Fruit fly (Drosophila melanogaster) whole organism, embryonic: ENCODE data around the gene CG46427.
A peak's percentile ranks its signal among the peaks of the same experiment; 100 is the strongest.

Experiments
- Atf-2 ChIP-seq: fragments of 200-800 bp; sonication (Bioruptor generic); optimal IDR thresholded peaks from 2 replicates; lab custom pipeline; 2016; ENCODE audit warnings: missing biosample characterization, missing genetic modification characterization
- Atf6 ChIP-seq: fragments of 200-800 bp; sonication (Bioruptor generic); IDR thresholded peaks from 2 replicates; pipeline ENCODE4 v1.3.6; 2022; ENCODE audit warnings: missing biosample characterization, missing genetic modification characterization
- Awh ChIP-seq: fragments of 200-800 bp; sonication (Bioruptor generic); IDR thresholded peaks from 2 replicates; pipeline ENCODE4, ENCODE4 v1.3.6; 2022; ENCODE audit warnings: missing biosample characterization, missing genetic modification characterization
- B-H1 ChIP-seq: fragments of 200-800 bp; sonication (Bioruptor generic); IDR thresholded peaks from 3 replicates; pipeline ENCODE4 v1.3.6; 2022; ENCODE audit warnings: missing biosample characterization, missing genetic modification characterization
- CG10267 ChIP-seq: fragments of 200-800 bp; sonication (Bioruptor generic); optimal IDR thresholded peaks from 2 replicates; lab custom pipeline; 2018; ENCODE audit warnings: missing biosample characterization, mild to moderate bottlenecking, missing genetic modification characterization, moderate library complexity
- CG10543 ChIP-seq: fragments of 200-800 bp; sonication (Bioruptor generic); optimal IDR thresholded peaks from 3 replicates; lab custom pipeline; 2017; ENCODE audit warnings: missing biosample characterization, mild to moderate bottlenecking, missing genetic modification characterization, moderate library complexity
- CG13775 ChIP-seq: fragments of 200-800 bp; sonication (Bioruptor generic); optimal IDR thresholded peaks from 3 replicates; lab custom pipeline; 2017; ENCODE audit warnings: missing biosample characterization, mild to moderate bottlenecking, missing genetic modification characterization
- CG14441 ChIP-seq: fragments of 200-800 bp; sonication (Bioruptor generic); IDR thresholded peaks from 2 replicates; pipeline ENCODE4 v1.3.6; 2022; ENCODE audit warnings: missing biosample characterization, missing genetic modification characterization
- CG15601 ChIP-seq: fragments of 200-800 bp; sonication (Bioruptor generic); optimal IDR thresholded peaks from 3 replicates; lab custom pipeline; 2019; ENCODE audit warnings: missing biosample characterization, mild to moderate bottlenecking, missing genetic modification characterization, moderate library complexity
- CG31224 ChIP-seq: fragments of 200-800 bp; sonication (Bioruptor generic); IDR thresholded peaks from 2 replicates; pipeline ENCODE4 v1.3.6; 2022; ENCODE audit warnings: missing biosample characterization, missing genetic modification characterization
- CG32532 ChIP-seq: fragments of 200-800 bp; sonication (Bioruptor generic); IDR thresholded peaks from 2 replicates; pipeline ENCODE4 v1.3.6; 2022; ENCODE audit warnings: missing biosample characterization, missing genetic modification characterization
- CG34376 ChIP-seq: fragments of 200-800 bp; sonication (Bioruptor generic); optimal IDR thresholded peaks from 2 replicates; lab custom pipeline; 2018; ENCODE audit warnings: missing biosample characterization, mild to moderate bottlenecking, missing genetic modification characterization
- CG3838 ChIP-seq: fragments of 200-800 bp; sonication (Bioruptor generic); optimal IDR thresholded peaks from 3 replicates; lab custom pipeline; 2016; ENCODE audit warnings: missing biosample characterization, missing genetic modification characterization
- CG43689 ChIP-seq: fragments of 200-800 bp; sonication (Bioruptor generic); IDR thresholded peaks from 2 replicates; pipeline ENCODE4 v1.3.6; 2022; ENCODE audit warnings: missing biosample characterization, missing genetic modification characterization
- CG4404 ChIP-seq: fragments of 200-800 bp; sonication (Bioruptor generic); IDR thresholded peaks from 2 replicates; pipeline ENCODE4 v1.3.6; 2022; ENCODE audit warnings: missing biosample characterization, missing genetic modification characterization
- CG6272 ChIP-seq: fragments of 200-800 bp; sonication (Bioruptor generic); IDR thresholded peaks from 2 replicates; pipeline ENCODE4 v1.3.6; 2022; ENCODE audit warnings: missing biosample characterization, missing genetic modification characterization
- CG8388 ChIP-seq: fragments of 200-800 bp; sonication (Bioruptor generic); optimal IDR thresholded peaks from 2 replicates; lab custom pipeline; 2019; ENCODE audit warnings: missing biosample characterization, mild to moderate bottlenecking, missing genetic modification characterization, moderate library complexity
- CG8478 ChIP-seq: fragments of >200 bp; optimal IDR thresholded peaks from 2 replicates; lab custom pipeline; 2018
- CkIIα-i1 ChIP-seq: fragments of 200-800 bp; sonication (Bioruptor generic); IDR thresholded peaks from 2 replicates; pipeline ENCODE4 v1.3.6; 2022; ENCODE audit warnings: missing biosample characterization, missing genetic modification characterization
- CrebB ChIP-seq: fragments of 200-800 bp; sonication (Bioruptor generic); optimal IDR thresholded peaks from 3 replicates; lab custom pipeline; 2018; ENCODE audit warnings: missing biosample characterization, mild to moderate bottlenecking, missing genetic modification characterization
- Dad ChIP-seq: fragments of 200-800 bp; sonication (Bioruptor generic); optimal IDR thresholded peaks from 3 replicates; lab custom pipeline; 2016; ENCODE audit warnings: missing biosample characterization, missing genetic modification characterization
- E2f2 ChIP-seq: fragments of 200-800 bp; sonication (Bioruptor generic); IDR thresholded peaks from 2 replicates; pipeline ENCODE4 v1.3.6; 2022; ENCODE audit warnings: missing biosample characterization, missing genetic modification characterization
- H2.0 ChIP-seq: fragments of 200-800 bp; sonication (Bioruptor generic); IDR thresholded peaks from 2 replicates; pipeline ENCODE4 v1.3.6; 2022; ENCODE audit warnings: missing biosample characterization, missing genetic modification characterization
- HHEX ChIP-seq: fragments of 200-800 bp; sonication (Bioruptor generic); optimal IDR thresholded peaks from 3 replicates; lab custom pipeline; 2017; ENCODE audit warnings: missing biosample characterization, mild to moderate bottlenecking, missing genetic modification characterization, missing genetic modification reagents
- Hand ChIP-seq: fragments of 200-800 bp; sonication (Bioruptor generic); optimal IDR thresholded peaks from 2 replicates; lab custom pipeline; 2017; ENCODE audit warnings: mild to moderate bottlenecking, missing biosample characterization, missing genetic modification reagents, missing genetic modification characterization
- HmgZ ChIP-seq: fragments of 200-800 bp; sonication (Bioruptor generic); optimal IDR thresholded peaks from 2 replicates; lab custom pipeline; 2018; ENCODE audit warnings: missing biosample characterization, mild to moderate bottlenecking, missing genetic modification characterization
- Jarid2 ChIP-seq: fragments of 200-800 bp; sonication (Bioruptor generic); optimal IDR thresholded peaks from 3 replicates; lab custom pipeline; 2017; ENCODE audit warnings: mild to moderate bottlenecking, missing biosample characterization, missing genetic modification reagents, missing genetic modification characterization
- Lpt ChIP-seq: fragments of >200 bp; optimal IDR thresholded peaks from 2 replicates; lab custom pipeline; 2018; ENCODE audit warnings: missing biosample characterization, missing genetic modification characterization
- Max ChIP-seq: fragments of 200-800 bp; sonication (Bioruptor generic); optimal IDR thresholded peaks from 2 replicates; lab custom pipeline; 2016; ENCODE audit warnings: missing biosample characterization, mild to moderate bottlenecking, missing genetic modification characterization
- Meics ChIP-seq: fragments of 200-800 bp; sonication (Bioruptor generic); optimal IDR thresholded peaks from 2 replicates; lab custom pipeline; 2017; ENCODE audit warnings: missing biosample characterization, mild to moderate bottlenecking, missing genetic modification characterization
- Xbp1 ChIP-seq: fragments of 200-800 bp; sonication (Bioruptor generic); optimal IDR thresholded peaks from 3 replicates; lab custom pipeline; 2016; ENCODE audit warnings: missing biosample characterization, mild to moderate bottlenecking, missing genetic modification characterization
- abd-A ChIP-seq: fragments of 200-800 bp; sonication (Bioruptor generic); optimal IDR thresholded peaks from 3 replicates; lab custom pipeline; 2019; ENCODE audit warnings: missing biosample characterization, mild to moderate bottlenecking, missing genetic modification characterization, moderate library complexity
- ara ChIP-seq: fragments of 200-800 bp; sonication (Bioruptor generic); IDR thresholded peaks from 2 replicates; pipeline ENCODE4 v1.3.6; 2022; ENCODE audit warnings: missing biosample characterization, missing genetic modification characterization
- ash1 ChIP-seq: fragments of 200-800 bp; sonication (Bioruptor generic); optimal IDR thresholded peaks from 2 replicates; lab custom pipeline; 2018; ENCODE audit warnings: missing biosample characterization, mild to moderate bottlenecking, missing genetic modification characterization
- bsh ChIP-seq, 2 experiments: fragments of 200-800 bp; sonication (Bioruptor generic); optimal IDR thresholded peaks; 2 replicates each; lab custom pipeline; 2017 to 2018; ENCODE audit warnings: mild to moderate bottlenecking in 2 of 2, missing biosample characterization in 2 of 2, missing genetic modification characterization in 2 of 2, moderate library complexity in 1 of 2
- btn ChIP-seq: fragments of 200-800 bp; sonication (Bioruptor generic); optimal IDR thresholded peaks from 2 replicates; lab custom pipeline; 2016; ENCODE audit warnings: missing biosample characterization, missing genetic modification characterization
- crc ChIP-seq: fragments of 200-800 bp; sonication (Bioruptor generic); optimal IDR thresholded peaks from 2 replicates; lab custom pipeline; 2016; ENCODE audit warnings: missing biosample characterization, missing genetic modification characterization
- danr ChIP-seq: fragments of 200-800 bp; sonication (Bioruptor generic); IDR thresholded peaks from 2 replicates; pipeline ENCODE4 v1.3.6; 2022; ENCODE audit warnings: missing biosample characterization, missing genetic modification characterization
- dmrt11E ChIP-seq: fragments of 200-800 bp; sonication (Bioruptor generic); optimal IDR thresholded peaks from 3 replicates; lab custom pipeline; 2018; ENCODE audit warnings: missing biosample characterization, mild to moderate bottlenecking, missing genetic modification characterization, moderate library complexity
- emc ChIP-seq: fragments of 200-800 bp; sonication (Bioruptor generic); optimal IDR thresholded peaks from 2 replicates; lab custom pipeline; 2016; ENCODE audit warnings: missing biosample characterization, missing genetic modification characterization
- ems ChIP-seq: fragments of 200-800 bp; sonication (Bioruptor generic); optimal IDR thresholded peaks from 3 replicates; lab custom pipeline; 2016; ENCODE audit warnings: missing biosample characterization, missing genetic modification characterization
- ewg ChIP-seq: fragments of 200-800 bp; sonication (Bioruptor generic); optimal IDR thresholded peaks from 3 replicates; lab custom pipeline; 2017; ENCODE audit warnings: mild to moderate bottlenecking, missing biosample characterization, missing genetic modification reagents, missing genetic modification characterization
- ftz-f1 ChIP-seq: fragments of 200-800 bp; sonication (Bioruptor generic); optimal IDR thresholded peaks from 2 replicates; lab custom pipeline; 2016; ENCODE audit warnings: missing biosample characterization, missing genetic modification characterization
- lov ChIP-seq, 2 experiments: fragments of 200-800 bp in 1 of 2; fragments of >200 bp in 1 of 2; sonication (Bioruptor generic) in 1 of 2; IDR thresholded peaks in 1 of 2; optimal IDR thresholded peaks in 1 of 2; 2 replicates in 1 of 2; 3 replicates in 1 of 2; pipeline versions ENCODE4 v1.3.6 to Lab custom; 2017 to 2022; ENCODE audit warnings: missing biosample characterization in 1 of 2, missing genetic modification characterization in 1 of 2
- onecut ChIP-seq: fragments of 200-800 bp; sonication (Bioruptor generic); IDR thresholded peaks from 2 replicates; pipeline ENCODE4 v1.3.6; 2022; ENCODE audit warnings: missing biosample characterization, missing genetic modification characterization
- org-1 ChIP-seq: fragments of 200-800 bp; sonication (Bioruptor generic); optimal IDR thresholded peaks from 2 replicates; lab custom pipeline; 2017; ENCODE audit warnings: missing biosample characterization, missing genetic modification characterization
- otp ChIP-seq: fragments of 200-800 bp; sonication (Bioruptor generic); IDR thresholded peaks from 3 replicates; pipeline ENCODE4, ENCODE4 v1.3.6; 2022; ENCODE audit warnings: missing biosample characterization, missing genetic modification characterization
- phol ChIP-seq: fragments of 200-800 bp; sonication (Bioruptor generic); optimal IDR thresholded peaks from 3 replicates; lab custom pipeline; 2018; ENCODE audit warnings: missing biosample characterization, mild to moderate bottlenecking, missing genetic modification characterization, moderate library complexity
- pnt ChIP-seq: fragments of 200-800 bp; sonication (Bioruptor generic); optimal IDR thresholded peaks from 3 replicates; lab custom pipeline; 2016; ENCODE audit warnings: missing biosample characterization, missing genetic modification characterization
- pros ChIP-seq: fragments of 200-800 bp; sonication (Bioruptor generic); optimal IDR thresholded peaks from 3 replicates; lab custom pipeline; 2019; ENCODE audit warnings: missing biosample characterization, mild to moderate bottlenecking, missing genetic modification characterization, moderate library complexity
- row ChIP-seq: fragments of 200-800 bp; sonication (Bioruptor generic); IDR thresholded peaks from 3 replicates; pipeline ENCODE4 v1.3.6; 2022; ENCODE audit warnings: missing biosample characterization, missing genetic modification characterization

CG46427 gene

dm6 chr3R:12402935-12403334, 36.0 kb downstream of the CG46427 start (continued):
- TF ChIP-seq Atf6 (peak; percentile 96), ara (GFP tag; lab: Robert Waterston, UW) (peak; percentile 99), bsh (GFP tag; optimal IDR thresholded peaks at IDR 0.05; lab: Kevin White, UChicago) (peak; percentile 79 to 99), B-H1 (GFP tag; lab: Robert Waterston, UW) (peak; percentile 93; the same call in 2 of the 3 replicates), ewg (GFP tag; lab: Kevin White, UChicago) (peak; percentile 90), abd-A (tag; lab: Kevin White, UChicago) (no peak), Max (GFP tag; lab: Kevin White, UChicago) (peak; percentile 100), row (peak; percentile 98), danr (GFP tag; lab: Robert Waterston, UW) (peak; percentile 87; the same call in 1 of the 2 replicates), CG8388 (GFP tag; lab: Kevin White, UChicago) (peak; percentile 98), Jarid2 (GFP tag; lab: Kevin White, UChicago) (peak; percentile 79), H2.0 (peak; percentile 96), btn (GFP tag; lab: Kevin White, UChicago) (peak; percentile 98), E2f2 (GFP tag; lab: Robert Waterston, UW) (peak; percentile 85), CG13775 (peak; percentile 96), CG32532 (peak; percentile 96), onecut (GFP tag; lab: Robert Waterston, UW) (peak; percentile 97), emc (GFP tag; lab: Kevin White, UChicago) (peak; percentile 97), CG15601 (tag; lab: Kevin White, UChicago) (peak; percentile 98), crc (GFP tag; lab: Kevin White, UChicago) (peak; percentile 91), Meics (GFP tag; lab: Kevin White, UChicago) (peak; percentile 99), phol (peak; percentile 99), CG6272 (GFP tag; lab: Robert Waterston, UW) (peak; percentile 73), Dad (GFP tag; lab: Kevin White, UChicago) (peak; percentile 94), CG10543 (peak; percentile 100), CkIIα-i1 (GFP tag; lab: Robert Waterston, UW) (peak; percentile 71; the same call in 1 of the 2 replicates), CG8478 (lab: Kevin White, UChicago) (no peak), CG14441 (GFP tag; lab: Robert Waterston, UW) (peak; percentile 95), HHEX (peak; percentile 98), org-1 (GFP tag; lab: Kevin White, UChicago) (peak; percentile 90), CG4404 (GFP tag; lab: Robert Waterston, UW) (peak; percentile 80), Awh (GFP tag; lab: Robert Waterston, UW) (peak; percentile 98), CG3838 (GFP tag; lab: Kevin White, UChicago) (peak; percentile 90), ash1 (GFP tag; lab: Kevin White, UChicago) (peak; percentile 85), pros (peak; percentile 87), ftz-f1 (GFP tag; lab: Kevin White, UChicago) (peak; percentile 45), ems (GFP tag; lab: Kevin White, UChicago) (peak; percentile 97), Xbp1 (peak; percentile 97), otp (GFP tag; lab: Robert Waterston, UW) (peak; percentile 95), Lpt (no peak), Atf-2 (peak; percentile 90), CG34376 (GFP tag; lab: Kevin White, UChicago) (peak; percentile 100), CG31224 (GFP tag; lab: Robert Waterston, UW) (peak; percentile 90), pnt (GFP tag; lab: Kevin White, UChicago) (peak; percentile 87), CrebB (tag; lab: Kevin White, UChicago) (peak; percentile 98), Hand (peak; percentile 92), lov (optimal IDR thresholded peaks at IDR 0.05; lab: Kevin White, UChicago) (no peak), lov (GFP tag; IDR thresholded peaks at IDR 0.05; lab: Robert Waterston, UW) (peak; percentile 98), dmrt11E (tag; lab: Kevin White, UChicago) (peak; percentile 99), HmgZ (peak; percentile 98), CG43689 (peak; percentile 88), CG10267 (tag; lab: Kevin White, UChicago) (peak; percentile 100)
